Fruit fly (Drosophila melanogaster) whole organism, wandering third instar larva: ENCODE results near the gene Scgalpha.

Source experiments
- Abd-B ChIP-seq: fragments of >200 bp; optimal IDR thresholded peaks from 2 replicates; lab custom pipeline; 2017; ENCODE audit warnings: missing biosample characterization, missing genetic modification characterization
- CrebA ChIP-seq: fragments of 200-800 bp; sonication (Bioruptor generic); optimal IDR thresholded peaks from 2 replicates; lab custom pipeline; 2016; ENCODE audit warnings: missing biosample characterization, mild to moderate bottlenecking, missing genetic modification characterization, borderline replicate concordance
- Dfd ChIP-seq: fragments of >200 bp; optimal IDR thresholded peaks from 2 replicates; lab custom pipeline; 2017; ENCODE audit warnings: missing biosample characterization, missing genetic modification characterization
- Dif ChIP-seq: fragments of 200-275, 200-300 bp; sonication (Bioruptor generic); optimal IDR thresholded peaks from 2 replicates; lab custom pipeline; 2018; ENCODE audit warnings: missing biosample characterization, missing genetic modification characterization; ENCODE audit not compliant: partially characterized antibody
- HLH106 ChIP-seq: fragments of 200-800 bp; optimal IDR thresholded peaks from 3 replicates; lab custom pipeline; 2019; ENCODE audit warnings: missing biosample characterization, mild to moderate bottlenecking, missing genetic modification characterization, moderate library complexity
- Hr78 ChIP-seq: fragments of >200 bp; optimal IDR thresholded peaks from 2 replicates; lab custom pipeline; 2017; ENCODE audit warnings: missing biosample characterization, missing genetic modification characterization
- Mio ChIP-seq: sonication (Bioruptor generic); optimal IDR thresholded peaks from 2 replicates; lab custom pipeline; 2016; ENCODE audit warnings: missing biosample characterization, missing genetic modification characterization
- Myc ChIP-seq: fragments of >200 bp; optimal IDR thresholded peaks from 2 replicates; lab custom pipeline; 2017
- N ChIP-seq: fragments of >200 bp; optimal IDR thresholded peaks from 2 replicates; lab custom pipeline; 2018; ENCODE audit warnings: missing biosample characterization, missing external identifiers, missing genetic modification characterization
- OdsH ChIP-seq: fragments of 200-800 bp; sonication (Bioruptor generic); optimal IDR thresholded peaks from 2 replicates; lab custom pipeline; 2016; ENCODE audit warnings: missing biosample characterization, mild to moderate bottlenecking, missing genetic modification characterization
- Sp1 ChIP-seq: fragments of 200-800 bp; sonication (Bioruptor generic); optimal IDR thresholded peaks from 3 replicates; lab custom pipeline; 2019; ENCODE audit warnings: missing biosample characterization, mild to moderate bottlenecking, missing genetic modification characterization, moderate library complexity
- Vsx2 ChIP-seq: fragments of 200-300, 225-300 bp; sonication (Bioruptor generic); optimal IDR thresholded peaks from 2 replicates; lab custom pipeline; 2018; ENCODE audit warnings: missing biosample characterization, missing genetic modification characterization; ENCODE audit not compliant: partially characterized antibody
- brk ChIP-seq: fragments of 200-800 bp; sonication (Bioruptor generic); optimal IDR thresholded peaks from 2 replicates; lab custom pipeline; 2016; ENCODE audit warnings: missing biosample characterization, mild to moderate bottlenecking, missing genetic modification characterization
- dl ChIP-seq, 2 experiments: fragments of 175-275, 200-275 bp in 1 of 2; fragments of 200-275 bp in 1 of 2; sonication (Bioruptor generic); optimal IDR thresholded peaks; lab custom pipeline; 2018; ENCODE audit warnings: mild to moderate bottlenecking in 2 of 2, missing biosample characterization in 2 of 2, missing genetic modification characterization in 2 of 2, moderate library complexity in 2 of 2; ENCODE audit not compliant: partially characterized antibody in 2 of 2, insufficient read depth in 1 of 2
- dmrt93B ChIP-seq: fragments of 200-800 bp; sonication (Bioruptor generic); optimal IDR thresholded peaks from 2 replicates; lab custom pipeline; 2018; ENCODE audit warnings: missing biosample characterization, mild to moderate bottlenecking, missing genetic modification characterization
- dsf ChIP-seq: sonication (Bioruptor generic); optimal IDR thresholded peaks from 2 replicates; lab custom pipeline; 2016; ENCODE audit warnings: missing biosample characterization, missing genetic modification characterization, borderline replicate concordance
- ey ChIP-seq: fragments of 200-800 bp; sonication (Bioruptor generic); optimal IDR thresholded peaks from 2 replicates; lab custom pipeline; 2016; ENCODE audit warnings: missing biosample characterization, missing genetic modification characterization
- foxo ChIP-seq, 2 experiments: fragments of 200-800 bp; sonication (Bioruptor generic); optimal IDR thresholded peaks; 2 replicates in 1 of 2; 3 replicates in 1 of 2; lab custom pipeline; 2016 to 2017; ENCODE audit warnings: missing biosample characterization in 2 of 2, missing genetic modification characterization in 2 of 2
- h ChIP-seq: fragments of 200-800 bp; sonication (Bioruptor generic); optimal IDR thresholded peaks from 3 replicates; lab custom pipeline; 2016; ENCODE audit warnings: missing biosample characterization, mild to moderate bottlenecking, missing genetic modification characterization
- jim ChIP-seq: fragments of 175-275, 200-325 bp; sonication (Bioruptor generic); optimal IDR thresholded peaks from 2 replicates; lab custom pipeline; 2016; ENCODE audit warnings: missing biosample characterization, mild to moderate bottlenecking, missing genetic modification characterization
- lola ChIP-seq: fragments of >200 bp; optimal IDR thresholded peaks from 2 replicates; lab custom pipeline; 2017; ENCODE audit warnings: missing biosample characterization, missing genetic modification characterization
- psq ChIP-seq: fragments of 200-800 bp; sonication (Bioruptor generic); optimal IDR thresholded peaks from 3 replicates; lab custom pipeline; 2017; ENCODE audit warnings: missing biosample characterization, mild to moderate bottlenecking, missing genetic modification characterization, moderate library complexity
- rgr ChIP-seq: fragments of 200-800 bp; sonication (Bioruptor generic); optimal IDR thresholded peaks from 3 replicates; lab custom pipeline; 2016; ENCODE audit warnings: missing biosample characterization, mild to moderate bottlenecking, missing genetic modification characterization
- sage ChIP-seq: fragments of 200-800 bp; sonication (Bioruptor generic); optimal IDR thresholded peaks from 2 replicates; lab custom pipeline; 2016; ENCODE audit warnings: missing biosample characterization, mild to moderate bottlenecking, missing genetic modification characterization
- sv ChIP-seq: fragments of 200-800 bp; sonication (Bioruptor generic); optimal IDR thresholded peaks from 3 replicates; lab custom pipeline; 2016; ENCODE audit warnings: missing biosample characterization, missing genetic modification characterization
- tai ChIP-seq: sonication (Bioruptor generic); optimal IDR thresholded peaks from 2 replicates; lab custom pipeline; 2016; ENCODE audit warnings: missing biosample characterization, missing genetic modification characterization
- woc ChIP-seq: sonication (Bioruptor generic); optimal IDR thresholded peaks from 2 replicates; lab custom pipeline; 2016; ENCODE audit warnings: missing biosample characterization, mild to moderate bottlenecking, missing genetic modification characterization

The Scgalpha gene

DNA sequence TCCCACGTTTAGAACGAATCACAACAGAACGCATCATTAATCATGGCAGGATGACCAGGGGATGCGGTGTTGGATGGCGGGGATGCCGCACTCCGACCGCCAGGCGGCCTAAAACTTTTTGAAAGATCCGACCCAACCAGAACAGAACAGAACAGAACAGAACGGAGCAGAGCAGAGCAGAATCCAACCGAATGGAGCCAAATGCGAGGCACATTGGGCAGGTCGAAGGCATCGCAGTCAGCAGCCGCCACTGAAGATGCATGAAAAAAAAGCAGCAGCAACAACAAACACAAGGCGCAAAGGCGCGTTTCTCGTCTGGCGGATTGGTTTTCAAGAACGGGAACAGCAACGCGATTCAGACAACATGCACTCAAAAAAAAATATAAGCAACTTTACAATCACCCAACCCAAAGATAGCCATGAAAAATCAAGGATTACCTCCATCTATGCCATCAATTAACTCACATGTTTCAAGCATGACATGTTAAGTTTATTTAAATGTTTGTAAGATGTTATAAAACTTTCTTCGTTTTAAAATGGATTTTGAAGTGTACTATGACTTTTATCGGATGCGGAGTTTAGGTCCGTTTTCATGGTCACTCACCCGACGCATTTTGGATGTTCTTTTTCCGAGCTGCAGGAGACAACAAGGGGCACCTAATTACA lies 23.7 kb upstream of the Scgalpha start (continued):
- TF ChIP-seq N (GFP tag; lab: Kevin White, UChicago) (no peak), rgr (GFP tag; lab: Kevin White, UChicago) (peak; percentile 97)

DNA sequence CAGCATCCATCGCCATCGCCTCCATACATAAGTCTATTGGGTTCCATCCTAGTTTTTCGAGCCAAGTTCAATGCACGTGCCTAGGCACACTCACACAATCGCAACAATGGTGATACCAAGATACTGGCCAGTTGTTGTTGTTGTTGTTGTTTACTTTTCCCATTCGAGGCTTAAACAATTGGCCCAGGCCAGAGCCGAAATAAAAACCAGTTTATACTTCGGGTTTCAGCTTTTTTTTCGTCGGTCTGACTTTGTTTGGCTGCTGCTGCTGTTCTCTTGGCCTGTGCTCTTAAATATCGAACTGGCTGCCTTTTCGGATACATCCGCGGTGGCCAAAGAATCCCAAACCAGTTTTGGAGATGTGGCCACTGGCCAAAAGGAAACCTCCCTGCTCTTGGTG lies 23.0 kb upstream of the Scgalpha start:
- TF ChIP-seq Vsx2 (GFP tag; lab: Kevin White, UChicago), result peak; percentile 50
- TF ChIP-seq jim (GFP tag; lab: Kevin White, UChicago), result no peak
- TF ChIP-seq CrebA (GFP tag; lab: Kevin White, UChicago), result peak; percentile 23
- TF ChIP-seq Hr78 (GFP tag; lab: Kevin White, UChicago), result no peak
- no peak for TF ChIP-seq dl (GFP tag; optimal IDR thresholded peaks at IDR 0.05; lab: Kevin White, UChicago; ENCODE audit: insufficient read depth in 1 of 2, partially characterized antibody in 2 of 2)
- peak; percentile 57 for TF ChIP-seq Dif (GFP tag; lab: Kevin White, UChicago)
- no peak for TF ChIP-seq Sp1 (GFP tag; lab: Kevin White, UChicago)
- TF ChIP-seq Abd-B (GFP tag; lab: Kevin White, UChicago), result no peak
- TF ChIP-seq woc, result no peak
- TF ChIP-seq psq (GFP tag; lab: Kevin White, UChicago), result no peak
- no peak for TF ChIP-seq dsf
- no peak for TF ChIP-seq OdsH (GFP tag; lab: Kevin White, UChicago)
- no peak for TF ChIP-seq brk (GFP tag; lab: Kevin White, UChicago)

DNA sequence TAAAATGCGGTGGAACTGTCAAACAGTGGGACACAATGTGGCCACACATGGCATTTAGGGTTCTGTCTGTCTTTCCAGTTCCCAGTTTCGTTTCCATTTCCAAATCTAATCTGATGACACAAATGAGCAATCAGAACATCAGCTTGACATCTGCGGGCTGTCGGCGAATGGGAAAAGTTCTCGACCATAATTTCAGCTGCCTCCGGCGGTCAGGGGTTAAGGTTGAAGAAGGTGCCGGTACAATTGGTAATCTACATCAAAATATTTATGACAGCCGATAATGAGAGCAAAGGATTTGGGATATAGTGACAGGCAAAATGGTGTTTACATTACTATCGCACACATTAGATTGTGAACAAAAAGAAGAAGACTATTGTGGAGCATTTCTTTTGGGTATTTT lies 21.4 kb upstream of the Scgalpha start:
- TF ChIP-seq woc (no peak), Mio (GFP tag; lab: Kevin White, UChicago) (no peak), Abd-B (GFP tag; lab: Kevin White, UChicago) (no peak), dl (GFP tag; optimal IDR thresholded peaks at IDR 0.05; lab: Kevin White, UChicago; ENCODE audit: insufficient read depth in 1 of 2, partially characterized antibody in 2 of 2) (no peak), foxo (GFP tag; optimal IDR thresholded peaks at IDR 0.05; lab: Kevin White, UChicago) (no peak), sv (GFP tag; lab: Kevin White, UChicago) (no peak), rgr (GFP tag; lab: Kevin White, UChicago) (no peak), tai (GFP tag; lab: Kevin White, UChicago) (no peak), Sp1 (GFP tag; lab: Kevin White, UChicago) (no peak), HLH106 (no peak), brk (GFP tag; lab: Kevin White, UChicago) (no peak), Myc (lab: Kevin White, UChicago) (no peak), CrebA (GFP tag; lab: Kevin White, UChicago) (no peak), h (GFP tag; lab: Kevin White, UChicago) (no peak), lola (GFP tag; lab: Kevin White, UChicago) (no peak)
- TF ChIP-seq, all 38 proteins: peak for 0

DNA sequence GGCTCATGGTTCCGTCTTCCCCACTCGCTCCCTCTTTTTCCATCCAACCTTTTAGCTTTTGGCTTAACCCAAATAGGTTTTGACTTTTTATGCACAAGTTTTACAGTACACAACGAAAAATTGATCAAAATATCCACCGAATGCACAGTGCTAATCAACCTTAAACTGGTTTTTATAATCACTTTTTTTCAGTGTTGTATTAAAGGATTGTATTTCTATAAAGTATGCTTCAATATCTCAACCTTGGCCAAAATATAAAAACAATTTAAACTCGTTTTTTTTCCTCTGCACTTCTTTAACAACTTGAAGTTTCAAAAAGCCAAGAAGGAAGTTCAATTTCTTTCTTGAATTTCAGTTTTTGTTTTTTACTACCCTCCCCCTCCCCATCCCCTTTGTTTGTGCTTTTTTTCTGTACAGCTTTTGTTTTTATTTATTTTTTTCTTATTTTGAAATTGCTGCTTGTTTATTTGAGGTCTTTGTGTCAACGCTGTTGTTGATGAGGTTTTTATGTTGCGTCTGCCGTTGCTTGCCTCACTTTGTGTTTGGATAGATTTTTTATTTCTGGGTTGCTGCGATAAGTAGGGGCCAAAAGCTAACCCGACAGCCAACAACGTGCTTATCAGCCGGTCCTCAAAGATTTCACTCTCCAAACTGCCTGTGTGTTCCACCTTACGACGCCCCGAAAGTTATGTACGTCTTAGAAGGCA lies 18.2 kb upstream of the Scgalpha start:
- TF ChIP-seq CrebA (GFP tag; lab: Kevin White, UChicago) (no peak), foxo (GFP tag; optimal IDR thresholded peaks at IDR 0.05; lab: Kevin White, UChicago) (peak in 1 of 2 experiments; percentile 3), h (GFP tag; lab: Kevin White, UChicago) (peak; percentile 7)
- TF ChIP-seq, all 38 proteins: peak for 2

DNA sequence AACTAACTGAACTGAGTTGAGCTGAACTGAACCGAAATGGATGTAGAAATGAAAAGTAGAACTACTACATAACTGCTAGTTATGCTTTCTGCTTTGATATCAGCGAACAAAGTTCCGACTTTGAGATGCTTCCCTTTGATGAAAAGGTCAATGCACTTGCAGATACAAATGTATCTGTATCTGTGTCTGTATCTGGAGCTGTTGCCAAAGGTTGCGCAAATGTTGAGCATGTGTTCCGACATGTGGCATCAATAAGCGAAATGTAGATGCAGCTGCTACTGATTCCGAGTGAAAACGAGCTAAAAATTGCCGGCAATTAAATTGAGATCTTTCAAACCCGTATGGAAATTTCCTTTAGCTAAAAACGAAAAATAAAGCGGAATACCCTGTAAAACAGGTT lies 16.6 kb upstream of the Scgalpha start:
- TF ChIP-seq dl (GFP tag; optimal IDR thresholded peaks at IDR 0.05; lab: Kevin White, UChicago; ENCODE audit: insufficient read depth in 1 of 2, partially characterized antibody in 2 of 2), result no peak
- no peak for TF ChIP-seq HLH106
- no peak for TF ChIP-seq sv (GFP tag; lab: Kevin White, UChicago)
- no peak for TF ChIP-seq dmrt93B
- TF ChIP-seq sage (GFP tag; lab: Kevin White, UChicago), result no peak
- TF ChIP-seq Dfd (GFP tag; lab: Kevin White, UChicago), result no peak
- no peak for TF ChIP-seq ey (GFP tag; lab: Kevin White, UChicago)
- TF ChIP-seq OdsH (GFP tag; lab: Kevin White, UChicago), result no peak
- no peak for TF ChIP-seq jim (GFP tag; lab: Kevin White, UChicago)
- no peak for TF ChIP-seq Sp1 (GFP tag; lab: Kevin White, UChicago)
- no peak for TF ChIP-seq Abd-B (GFP tag; lab: Kevin White, UChicago)
- TF ChIP-seq psq (GFP tag; lab: Kevin White, UChicago), result no peak
